Worm (Caenorhabditis elegans): ENCODE measurements around the gene dnj-5.

dnj-5 gene

ce11 chrII:6827388-6827787, 30.7 kb downstream of the dnj-5 start (continued):
- TF ChIP-seq pqm-1 (tag; optimal IDR thresholded peaks at IDR 0.05) (no peak), pha-2 (tag; optimal IDR thresholded peaks at IDR 0.05) (no peak), eyg-1 (tag; optimal IDR thresholded peaks at IDR 0.05) (no peak), hlh-6 (tag; optimal IDR thresholded peaks at IDR 0.05) (no peak), ref-2 (tag; optimal IDR thresholded peaks at IDR 0.05) (peak; percentile 62), elt-4 (tag; optimal IDR thresholded peaks at IDR 0.05) (no peak), F13H6.1 (tag; optimal IDR thresholded peaks at IDR 0.05) (peak; percentile 20), ama-1 (optimal IDR thresholded peaks at IDR 0.05) (no peak), unc-3 (GFP tag; conservative IDR thresholded peaks at IDR 0.05) (no peak), unc-3 (tag; optimal IDR thresholded peaks at IDR 0.05) (no peak), unc-86 (tag; optimal IDR thresholded peaks at IDR 0.05) (no peak), sox-2 (GFP tag; IDR thresholded peaks at IDR 0.05) (no peak), nhr-11 (tag; optimal IDR thresholded peaks at IDR 0.05) (no peak), T23F11.4 (GFP tag; optimal IDR thresholded peaks at IDR 0.05) (no peak), fax-1 (tag; optimal IDR thresholded peaks at IDR 0.05) (no peak), ceh-24 (tag; optimal IDR thresholded peaks at IDR 0.05) (peak; percentile 6), pag-3 (tag; optimal IDR thresholded peaks at IDR 0.05; ENCODE audit: borderline replicate concordance) (no peak), nfya-1 (tag; optimal IDR thresholded peaks at IDR 0.05) (peak; percentile 54), sdc-2 (tag; optimal IDR thresholded peaks at IDR 0.05) (no peak), ceh-6 (GFP tag; optimal IDR thresholded peaks at IDR 0.05) (no peak), pros-1 (tag; optimal IDR thresholded peaks at IDR 0.05) (peak; percentile 15)

DNA sequence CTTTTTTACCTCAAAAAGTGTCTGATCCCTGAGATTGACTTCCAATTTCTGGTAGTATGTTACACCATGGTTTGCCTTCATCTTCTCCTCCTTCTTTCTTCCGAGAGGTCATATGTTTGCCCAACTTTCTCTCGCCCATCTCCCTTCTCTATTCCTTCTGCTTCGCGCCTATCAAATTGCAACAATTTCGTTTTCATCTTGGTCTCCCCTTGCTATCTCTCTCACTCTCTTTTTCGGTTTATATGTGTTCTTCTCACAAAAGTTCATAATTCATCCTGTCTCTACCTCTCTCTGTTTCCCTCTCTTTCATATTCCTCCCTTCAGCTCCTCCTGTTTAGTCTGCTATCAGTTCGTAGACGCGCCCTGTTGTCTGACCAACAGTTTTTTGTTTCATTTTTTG, 31.4 kb downstream of the dnj-5 start:
- TF ChIP-seq ceh-2 (tag; optimal IDR thresholded peaks at IDR 0.05) (no peak), syd-9 (tag; optimal IDR thresholded peaks at IDR 0.05) (no peak), hlh-13 (GFP tag; optimal IDR thresholded peaks at IDR 0.05) (no peak), ceh-19 (GFP tag; optimal IDR thresholded peaks at IDR 0.05) (no peak), ceh-31 (tag; optimal IDR thresholded peaks at IDR 0.05) (no peak), hlh-6 (tag; optimal IDR thresholded peaks at IDR 0.05) (no peak), unc-3 (GFP tag; conservative IDR thresholded peaks at IDR 0.05) (no peak), unc-3 (tag; optimal IDR thresholded peaks at IDR 0.05) (no peak), hlh-30 (tag; optimal IDR thresholded peaks at IDR 0.05; ENCODE audit: insufficient read depth) (peak; percentile 11), pag-3 (tag; optimal IDR thresholded peaks at IDR 0.05; ENCODE audit: borderline replicate concordance) (no peak), fkh-6 (tag; optimal IDR thresholded peaks at IDR 0.05) (no peak), hlh-8 (tag; optimal IDR thresholded peaks at IDR 0.05) (peak; percentile 12), mec-3 (tag; optimal IDR thresholded peaks at IDR 0.05; ENCODE audit: borderline replicate concordance) (no peak), ahr-1 (tag; optimal IDR thresholded peaks at IDR 0.05) (no peak), hlh-15 (tag; optimal IDR thresholded peaks at IDR 0.05) (no peak), ama-1 (optimal IDR thresholded peaks at IDR 0.05) (no peak), ceh-18 (tag; optimal IDR thresholded peaks at IDR 0.05) (peak; percentile 46), rnt-1 (tag; optimal IDR thresholded peaks at IDR 0.05) (peak; percentile 31), tbx-2 (tag; optimal IDR thresholded peaks at IDR 0.05) (no peak), unc-42 (tag; optimal IDR thresholded peaks at IDR 0.05) (peak; percentile 44), sox-2 (GFP tag; IDR thresholded peaks at IDR 0.05) (no peak), ztf-16 (tag; optimal IDR thresholded peaks at IDR 0.05) (no peak), elt-2 (tag; optimal IDR thresholded peaks at IDR 0.05) (no peak), ets-4 (tag; optimal IDR thresholded peaks at IDR 0.05) (no peak), ceh-34 (tag; optimal IDR thresholded peaks at IDR 0.05) (peak; percentile 78), ceh-22 (tag; optimal IDR thresholded peaks at IDR 0.05) (no peak), zip-5 (tag; optimal IDR thresholded peaks at IDR 0.05) (no peak), ceh-45 (GFP tag; IDR thresholded peaks at IDR 0.05) (no peak), lim-6 (tag; optimal IDR thresholded peaks at IDR 0.05) (no peak), ceh-30 (tag; optimal IDR thresholded peaks at IDR 0.05) (no peak), K02D7.2 (tag; optimal IDR thresholded peaks at IDR 0.05) (no peak), elt-4 (tag; optimal IDR thresholded peaks at IDR 0.05) (no peak), nfya-1 (tag; optimal IDR thresholded peaks at IDR 0.05) (peak; percentile 39), fkh-10 (GFP tag; optimal IDR thresholded peaks at IDR 0.05) (no peak), ceh-9 (tag; optimal IDR thresholded peaks at IDR 0.05) (no peak), F13H6.1 (tag; optimal IDR thresholded peaks at IDR 0.05) (no peak), madf-2 (tag; optimal IDR thresholded peaks at IDR 0.05) (no peak), ceh-24 (tag; optimal IDR thresholded peaks at IDR 0.05) (no peak), fax-1 (tag; optimal IDR thresholded peaks at IDR 0.05) (no peak), nhr-232 (tag; optimal IDR thresholded peaks at IDR 0.05) (no peak)
